Worm (Caenorhabditis elegans) whole organism, young adult: ENCODE measurements around the gene F16B12.6.

Experiments
- B0035.1 ChIP-seq: sonication (generic microtip); optimal IDR thresholded peaks from 2 replicates; lab custom pipeline; 2016; ENCODE audit warnings: missing genetic modification characterization, mild to moderate bottlenecking, missing compliant biosample characterization, missing genotype, missing genetic modification reagents
- B0261.1 ChIP-seq: sonication (generic microtip); optimal IDR thresholded peaks from 2 replicates; lab custom pipeline; 2016; ENCODE audit warnings: mild to moderate bottlenecking, missing genetic modification characterization, moderate library complexity, missing compliant biosample characterization
- D2030.7 ChIP-seq: fragments of 200-800 bp; sonication (Bioruptor generic); IDR thresholded peaks from 2 replicates; pipeline ENCODE4 v1.3.6; 2022; ENCODE audit warnings: missing genetic modification reagents, missing genetic modification characterization, missing compliant biosample characterization
- F49E8.2 ChIP-seq: sonication (generic microtip); optimal IDR thresholded peaks from 3 replicates; lab custom pipeline; 2017; ENCODE audit warnings: missing genetic modification characterization, mild to moderate bottlenecking, missing compliant biosample characterization, antibody characterized with exemption, moderate library complexity; ENCODE audit not compliant: insufficient read depth
- F52B5.7 ChIP-seq: sonication (generic microtip); optimal IDR thresholded peaks from 2 replicates; lab custom pipeline; 2016; ENCODE audit warnings: mild to moderate bottlenecking, missing genetic modification characterization, missing compliant biosample characterization
- F55B11.4 ChIP-seq: sonication (generic microtip); optimal IDR thresholded peaks from 2 replicates; lab custom pipeline; 2016; ENCODE audit warnings: missing compliant biosample characterization, missing genetic modification characterization, borderline replicate concordance; ENCODE audit not compliant: insufficient read depth
- Y95B8A.8 ChIP-seq: fragments of 200-800 bp; sonication (Bioruptor generic); IDR thresholded peaks from 2 replicates; pipeline ENCODE4 v1.3.6; 2022; ENCODE audit warnings: missing genetic modification reagents, missing genetic modification characterization, missing compliant biosample characterization
- aptf-3 ChIP-seq: fragments of 200-800 bp; sonication (Bioruptor generic); IDR thresholded peaks from 2 replicates; pipeline ENCODE4 v1.3.6; 2022; ENCODE audit warnings: missing genetic modification characterization, missing compliant biosample characterization
- atf-7 ChIP-seq: sonication (generic microtip); optimal IDR thresholded peaks from 2 replicates; lab custom pipeline; 2017; ENCODE audit warnings: mild to moderate bottlenecking, missing genetic modification characterization, missing compliant biosample characterization
- attf-3 ChIP-seq: fragments of 200-800 bp; sonication (Bioruptor generic); conservative IDR thresholded peaks from 2 replicates; pipeline ENCODE4 v1.3.6; 2022; ENCODE audit warnings: missing genetic modification reagents, missing genetic modification characterization, missing compliant biosample characterization
- attf-6 ChIP-seq: fragments of 200-800 bp; sonication (Bioruptor generic); IDR thresholded peaks from 2 replicates; pipeline ENCODE4 v1.3.6; 2022; ENCODE audit warnings: missing genetic modification reagents, missing genetic modification characterization, missing compliant biosample characterization
- bed-1 ChIP-seq: fragments of 200-800 bp; sonication (Bioruptor generic); IDR thresholded peaks from 2 replicates; pipeline ENCODE4 v1.3.6; 2022; ENCODE audit warnings: missing genetic modification reagents, missing genetic modification characterization, missing compliant biosample characterization
- ccch-3 ChIP-seq: fragments of 200-800 bp; sonication (Bioruptor generic); optimal IDR thresholded peaks from 2 replicates; lab custom pipeline; 2018; ENCODE audit warnings: mild to moderate bottlenecking, missing genetic modification characterization, missing compliant biosample characterization
- cebp-1 ChIP-seq, 2 experiments: fragments of 200-800 bp in 1 of 2; sonication (Bioruptor generic) in 1 of 2; sonication (generic microtip) in 1 of 2; IDR thresholded peaks in 1 of 2; optimal IDR thresholded peaks in 1 of 2; 2 replicates each; pipeline versions ENCODE4 v1.3.6 to Lab custom; 2017 to 2022; ENCODE audit warnings: missing compliant biosample characterization in 2 of 2, missing genetic modification characterization in 2 of 2, mild to moderate bottlenecking in 1 of 2, missing genetic modification reagents in 1 of 2, moderate library complexity in 1 of 2
- ceh-27 ChIP-seq: fragments of 200-800 bp; sonication (Bioruptor generic); optimal IDR thresholded peaks from 2 replicates; lab custom pipeline; 2018; ENCODE audit warnings: mild to moderate bottlenecking, missing genetic modification characterization, moderate library complexity, missing compliant biosample characterization
- ceh-58 ChIP-seq: fragments of 200-800 bp; sonication (Bioruptor generic); IDR thresholded peaks from 2 replicates; pipeline ENCODE4 v1.3.6; 2022; ENCODE audit warnings: missing genetic modification characterization, missing compliant biosample characterization
- chd-7 ChIP-seq: sonication (generic microtip); optimal IDR thresholded peaks from 2 replicates; lab custom pipeline; 2016; ENCODE audit warnings: mild to moderate bottlenecking, missing genetic modification characterization, moderate library complexity, missing compliant biosample characterization
- ets-4 ChIP-seq: fragments of 200-800 bp; sonication (Bioruptor generic); optimal IDR thresholded peaks from 2 replicates; lab custom pipeline; 2018; ENCODE audit warnings: mild to moderate bottlenecking, missing genetic modification characterization, missing compliant biosample characterization
- fkh-3 ChIP-seq: sonication (generic microtip); optimal IDR thresholded peaks from 2 replicates; lab custom pipeline; 2016; ENCODE audit warnings: mild to moderate bottlenecking, missing genetic modification characterization, missing compliant biosample characterization
- gei-17 ChIP-seq: fragments of 200-800 bp; sonication (Bioruptor generic); optimal IDR thresholded peaks from 2 replicates; lab custom pipeline; 2018; ENCODE audit warnings: mild to moderate bottlenecking, missing genetic modification characterization, missing compliant biosample characterization
- hlh-26 ChIP-seq: fragments of 200-800 bp; sonication (Bioruptor generic); conservative IDR thresholded peaks from 2 replicates; pipeline ENCODE4 v1.3.6; 2022; ENCODE audit warnings: missing genetic modification reagents, missing genetic modification characterization, missing compliant biosample characterization
- hmg-1.2 ChIP-seq: fragments of 200-800 bp; sonication (Bioruptor generic); IDR thresholded peaks from 2 replicates; pipeline ENCODE4 v1.3.6; 2022; ENCODE audit warnings: missing genetic modification reagents, missing genetic modification characterization, missing compliant biosample characterization
- hrde-1 ChIP-seq: sonication (generic microtip); optimal IDR thresholded peaks from 2 replicates; lab custom pipeline; 2016; ENCODE audit warnings: missing genetic modification characterization, mild to moderate bottlenecking, missing compliant biosample characterization, moderate library complexity, missing genotype, missing genetic modification reagents, borderline replicate concordance
- let-526 ChIP-seq: fragments of 200-800 bp; sonication (Bioruptor generic); IDR thresholded peaks from 2 replicates; pipeline ENCODE4 v1.3.6; 2022; ENCODE audit warnings: missing genetic modification reagents, missing genetic modification characterization, missing compliant biosample characterization
- lin-35 ChIP-seq, 3 experiments: fragments of 150-350 bp in 2 of 3; sonication (generic microtip) in 1 of 3; optimal IDR thresholded peaks; 2 replicates each; lab custom pipeline; 2014 to 2018; ENCODE audit warnings: missing biosample characterization in 3 of 3, missing genetic modification characterization in 3 of 3, missing genetic modification reagents in 3 of 3
- lin-40 ChIP-seq: sonication (generic microtip); optimal IDR thresholded peaks from 2 replicates; lab custom pipeline; 2016; ENCODE audit warnings: missing genetic modification characterization, mild to moderate bottlenecking, missing compliant biosample characterization, missing genotype, missing genetic modification reagents
- lsl-1 ChIP-seq: fragments of 200-800 bp; sonication (Bioruptor generic); optimal IDR thresholded peaks from 2 replicates; lab custom pipeline; 2018; ENCODE audit warnings: mild to moderate bottlenecking, missing genetic modification characterization, moderate library complexity, missing compliant biosample characterization
- madf-10 ChIP-seq: sonication (generic microtip); optimal IDR thresholded peaks from 2 replicates; lab custom pipeline; 2016; ENCODE audit warnings: mild to moderate bottlenecking, missing genetic modification characterization, missing compliant biosample characterization
- madf-3 ChIP-seq: fragments of 200-800 bp; sonication (Bioruptor generic); IDR thresholded peaks from 2 replicates; pipeline ENCODE4 v1.3.6; 2022; ENCODE audit warnings: missing genetic modification reagents, missing genetic modification characterization, missing compliant biosample characterization
- mcd-1 ChIP-seq: fragments of 200-800 bp; sonication (Bioruptor generic); IDR thresholded peaks from 2 replicates; pipeline ENCODE4 v1.3.6; 2022; ENCODE audit warnings: missing genetic modification reagents, missing genetic modification characterization, missing compliant biosample characterization
- mel-28 ChIP-seq: sonication (generic microtip); optimal IDR thresholded peaks from 2 replicates; lab custom pipeline; 2016; ENCODE audit warnings: borderline replicate concordance, mild to moderate bottlenecking, missing genetic modification characterization, missing compliant biosample characterization
- nhr-90 ChIP-seq: sonication (generic microtip); optimal IDR thresholded peaks from 2 replicates; lab custom pipeline; 2016; ENCODE audit warnings: missing genotype, mild to moderate bottlenecking, missing genetic modification characterization, missing compliant biosample characterization
- pha-4 ChIP-seq: fragments of 150-350 bp; sonication (generic microtip); optimal IDR thresholded peaks from 2 replicates; lab custom pipeline; 2014; ENCODE audit warnings: missing biosample characterization, missing genetic modification reagents, missing genetic modification characterization
- rpc-1 ChIP-seq, 2 experiments: fragments of 150-350 bp in 1 of 2; sonication (generic microtip) in 1 of 2; optimal IDR thresholded peaks; 2 replicates each; lab custom pipeline; 2014 to 2018; ENCODE audit warnings: missing biosample characterization in 1 of 2, missing genetic modification characterization in 1 of 2, missing genetic modification reagents in 1 of 2, missing genotype in 1 of 2
- snpc-1.1 ChIP-seq: sonication (generic microtip); optimal IDR thresholded peaks from 2 replicates; lab custom pipeline; 2017; ENCODE audit warnings: missing genetic modification characterization, mild to moderate bottlenecking, missing compliant biosample characterization, antibody characterized with exemption, moderate library complexity, missing genotype, missing genetic modification reagents; ENCODE audit not compliant: insufficient read depth
- snpc-4 ChIP-seq, 5 experiments: fragments of 150-350 bp in 1 of 5; sonication (generic microtip) in 4 of 5; optimal IDR thresholded peaks; 2 replicates each; lab custom pipeline; 2014 to 2018; ENCODE audit warnings: missing genetic modification characterization in 5 of 5, missing biosample characterization in 3 of 5, antibody characterized with exemption in 2 of 5, mild to moderate bottlenecking in 2 of 5, missing compliant biosample characterization in 2 of 5, missing genotype in 2 of 5, moderate library complexity in 2 of 5, missing genetic modification reagents in 1 of 5
- somi-1 ChIP-seq: fragments of 200-800 bp; sonication (Bioruptor generic); optimal IDR thresholded peaks from 2 replicates; lab custom pipeline; 2018; ENCODE audit warnings: mild to moderate bottlenecking, missing genetic modification characterization, missing compliant biosample characterization
- sptf-2 ChIP-seq: fragments of 200-800 bp; sonication (Bioruptor generic); optimal IDR thresholded peaks from 2 replicates; lab custom pipeline; 2018; ENCODE audit warnings: mild to moderate bottlenecking, missing genetic modification characterization, missing compliant biosample characterization
- unc-62 ChIP-seq: fragments of 150-350 bp; optimal IDR thresholded peaks from 2 replicates; lab custom pipeline; 2014; ENCODE audit warnings: missing biosample characterization, missing genetic modification reagents, missing genetic modification characterization
- zfh-2 ChIP-seq: fragments of 200-800 bp; sonication (Bioruptor generic); conservative IDR thresholded peaks from 2 replicates; pipeline ENCODE4 v1.3.6; 2022; ENCODE audit warnings: missing genetic modification reagents, missing genetic modification characterization, missing compliant biosample characterization
- ztf-28 ChIP-seq: fragments of 200-800 bp; sonication (Bioruptor generic); IDR thresholded peaks from 2 replicates; pipeline ENCODE4 v1.3.6; 2022; ENCODE audit warnings: missing genetic modification reagents, missing genetic modification characterization, missing compliant biosample characterization
- ztf-3 ChIP-seq: fragments of 200-800 bp; sonication (Bioruptor generic); optimal IDR thresholded peaks from 2 replicates; lab custom pipeline; 2018; ENCODE audit warnings: mild to moderate bottlenecking, missing genetic modification characterization, missing compliant biosample characterization

F16B12.6 gene

DNA sequence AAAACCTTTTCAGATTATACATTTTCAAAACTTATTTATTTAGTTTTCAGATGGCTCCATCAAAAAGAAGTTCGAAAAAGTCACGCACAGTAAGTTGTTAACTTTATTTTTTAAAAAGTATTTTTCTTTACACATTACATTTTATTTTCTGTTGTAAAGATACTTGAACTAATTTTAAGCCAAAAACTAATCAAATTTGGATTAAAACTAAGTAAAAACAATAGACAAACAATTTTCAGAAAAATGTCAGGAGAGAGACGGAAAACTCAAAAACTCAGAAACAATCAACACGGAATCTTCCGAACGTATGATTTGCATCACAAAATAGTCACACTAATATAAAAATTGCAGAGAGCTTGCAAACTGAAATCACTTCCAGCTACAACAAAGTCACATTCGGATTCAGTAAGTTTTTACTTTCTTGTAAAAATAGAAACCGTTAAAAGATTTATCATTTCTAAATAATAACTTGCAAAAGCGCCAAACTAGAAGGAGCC, 39.8 kb downstream of the F16B12.6 start, which contains the start of gene ceh-89:
Gene ceh-89, plus strand, starts transcription at position 51 of the 497 bp plus-strand sequence.
- TF ChIP-seq attf-3 (GFP tag; lab: Robert Waterston, UW) = no peak
- TF ChIP-seq atf-7 (tag; lab: Kevin White, UChicago) = no peak
- no peak for TF ChIP-seq fkh-3 (tag; lab: Kevin White, UChicago)
- TF ChIP-seq F55B11.4 (tag; lab: Kevin White, UChicago) = no peak
- TF ChIP-seq unc-62 (GFP tag; lab: Kevin White, UChicago) = no peak
- no peak for TF ChIP-seq mcd-1 (GFP tag; lab: Robert Waterston, UW)
- no peak for TF ChIP-seq snpc-1.1 (tag; lab: Kevin White, UChicago)
- no peak for TF ChIP-seq somi-1 (GFP tag; lab: Kevin White, UChicago)
- TF ChIP-seq snpc-4 (GFP tag; optimal IDR thresholded peaks at IDR 0.05; lab: Kevin White, UChicago) = no peak
- TF ChIP-seq snpc-4 (tag; optimal IDR thresholded peaks at IDR 0.05; lab: Kevin White, UChicago) = no peak
- TF ChIP-seq B0035.1 = no peak
- TF ChIP-seq bed-1 (GFP tag; lab: Robert Waterston, UW) = no peak

- TF ChIP-seq hmg-1.2 (GFP tag; lab: Robert Waterston, UW) (no peak), hrde-1 (tag; lab: Kevin White, UChicago) (no peak), snpc-4 (GFP tag; optimal IDR thresholded peaks at IDR 0.05; lab: Kevin White, UChicago) (no peak), snpc-4 (tag; optimal IDR thresholded peaks at IDR 0.05; lab: Kevin White, UChicago) (peak in 2 of 4 experiments; percentile 1 to 14), cebp-1 (GFP tag; IDR thresholded peaks at IDR 0.05; lab: Robert Waterston, UW) (peak; percentile 80), cebp-1 (tag; optimal IDR thresholded peaks at IDR 0.05; lab: Kevin White, UChicago) (peak; percentile 90)
Measured at ce11 chrX:14145634-14146033, 43.5 kb downstream of the F16B12.6 start.

DNA sequence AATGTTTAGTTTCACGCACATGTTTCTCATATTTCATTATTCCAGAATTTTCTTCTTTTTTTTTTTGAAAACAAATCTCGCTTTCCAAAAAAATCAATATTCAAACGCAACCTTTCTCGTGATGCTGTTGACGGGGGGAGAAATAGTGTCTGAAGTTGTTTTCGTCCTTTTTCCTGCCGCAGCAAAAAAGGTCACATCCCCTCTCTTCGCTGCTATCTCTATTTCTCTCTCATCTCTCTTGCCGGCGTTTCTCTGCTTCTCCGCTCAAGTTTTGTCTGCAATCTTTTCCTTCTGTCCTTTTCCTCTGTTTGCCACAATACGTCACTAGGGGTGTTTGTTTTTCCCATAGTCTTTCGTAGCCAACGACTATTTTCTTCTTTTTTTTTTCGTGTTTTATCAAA, 44.6 kb downstream of the F16B12.6 start:
- TF ChIP-seq pha-4 (tag; lab: Kevin White, UChicago) (peak; percentile 17), aptf-3 (GFP tag; lab: Robert Waterston, UW) (no peak), B0261.1 (tag; lab: Kevin White, UChicago) (no peak), F52B5.7 (tag; lab: Kevin White, UChicago) (no peak), chd-7 (peak; percentile 46), mel-28 (tag; lab: Kevin White, UChicago) (no peak), ztf-3 (no peak), Y95B8A.8 (GFP tag; lab: Robert Waterston, UW) (no peak), let-526 (no peak), lin-35 (GFP tag; optimal IDR thresholded peaks at IDR 0.05; lab: Kevin White, UChicago) (no peak), ets-4 (no peak), rpc-1 (optimal IDR thresholded peaks at IDR 0.05; lab: Kevin White, UChicago) (no peak), rpc-1 (tag; optimal IDR thresholded peaks at IDR 0.05; lab: Kevin White, UChicago) (no peak), ceh-58 (GFP tag; lab: Robert Waterston, UW) (no peak), zfh-2 (GFP tag; lab: Robert Waterston, UW) (peak; percentile 75), ceh-27 (GFP tag; lab: Kevin White, UChicago) (peak; percentile 68), unc-62 (GFP tag; lab: Kevin White, UChicago) (no peak), F49E8.2 (tag; lab: Kevin White, UChicago) (no peak), lsl-1 (GFP tag; lab: Kevin White, UChicago) (no peak), sptf-2 (GFP tag; lab: Kevin White, UChicago) (no peak), lin-40 (tag; lab: Kevin White, UChicago) (peak; percentile 81), nhr-90 (no peak), ccch-3 (no peak), gei-17 (peak; percentile 62), attf-3 (GFP tag; lab: Robert Waterston, UW) (no peak), madf-10 (tag; lab: Kevin White, UChicago) (no peak), hlh-26 (GFP tag; lab: Robert Waterston, UW) (no peak), madf-3 (no peak), attf-6 (GFP tag; lab: Robert Waterston, UW) (no peak), ztf-28 (GFP tag; lab: Robert Waterston, UW) (no peak), D2030.7 (GFP tag; lab: Robert Waterston, UW) (no peak)
